Fruit fly (Drosophila melanogaster) whole organism, embryonic: ENCODE measurements around the gene CG7985.

Experiments
- Abd-B ChIP-seq: fragments of 200-800 bp; sonication (Bioruptor generic); optimal IDR thresholded peaks from 2 replicates; lab custom pipeline; 2018; ENCODE audit warnings: missing biosample characterization, mild to moderate bottlenecking, missing genetic modification characterization, moderate library complexity
- CG14441 ChIP-seq: fragments of 200-800 bp; sonication (Bioruptor generic); IDR thresholded peaks from 2 replicates; pipeline ENCODE4 v1.3.6; 2022; ENCODE audit warnings: missing biosample characterization, missing genetic modification characterization
- Hr39 ChIP-seq: fragments of >200 bp; optimal IDR thresholded peaks from 2 replicates; lab custom pipeline; 2017
- ci ChIP-seq: fragments of 200-800 bp; sonication (Bioruptor generic); IDR thresholded peaks from 3 replicates; pipeline ENCODE4 v1.3.6; 2022; ENCODE audit warnings: missing biosample characterization, missing genetic modification characterization
- sc ChIP-seq, 3 experiments: fragments of >200 bp in 2 of 3; fragments of 200-800 bp in 1 of 3; sonication (Bioruptor generic) in 1 of 3; optimal IDR thresholded peaks; 2 replicates in 2 of 3; 3 replicates in 1 of 3; lab custom pipeline; 2017; ENCODE audit warnings: mild to moderate bottlenecking in 1 of 3, missing biosample characterization in 1 of 3, missing genetic modification characterization in 1 of 3, missing genetic modification reagents in 1 of 3

- TF ChIP-seq CG14441 (GFP tag; lab: Robert Waterston, UW) (peak; percentile 98), Hr39 (lab: Kevin White, UChicago) (no peak), Abd-B (peak; percentile 99), ci (GFP tag; lab: Robert Waterston, UW) (peak; percentile 97), sc (optimal IDR thresholded peaks at IDR 0.05; lab: Kevin White, UChicago) (no peak), sc (GFP tag; optimal IDR thresholded peaks at IDR 0.05; lab: Kevin White, UChicago) (peak; percentile 97)
These were observed 20.6 kb downstream of the CG7985 start, which contains the start of the genes CG7988 and CG7183 for dm6 chr3R:18220211-18220749.
